Fruit fly (Drosophila melanogaster) whole organism, embryonic: ENCODE measurements around the gene abo.

ENCODE experiments used
- Antp ChIP-seq: fragments of 200-800 bp; sonication (Bioruptor generic); optimal IDR thresholded peaks from 3 replicates; lab custom pipeline; 2016; ENCODE audit warnings: missing biosample characterization, missing genetic modification characterization
- BEAF-32 ChIP-seq: fragments of 200-800 bp; sonication (Bioruptor generic); optimal IDR thresholded peaks from 3 replicates; lab custom pipeline; 2017; ENCODE audit warnings: missing biosample characterization, missing genetic modification characterization, mild to moderate bottlenecking, moderate library complexity, missing genetic modification reagents
- CG11696 ChIP-seq: fragments of 200-800 bp; sonication (Bioruptor generic); IDR thresholded peaks from 2 replicates; pipeline ENCODE4 v1.3.6; 2022; ENCODE audit warnings: missing biosample characterization, missing genetic modification characterization
- CG1233 ChIP-seq: fragments of 200-800 bp; sonication (Bioruptor generic); optimal IDR thresholded peaks from 4 replicates; lab custom pipeline; 2018; ENCODE audit warnings: missing biosample characterization, mild to moderate bottlenecking, missing genetic modification characterization
- CG13775 ChIP-seq: fragments of 200-800 bp; sonication (Bioruptor generic); optimal IDR thresholded peaks from 3 replicates; lab custom pipeline; 2017; ENCODE audit warnings: missing biosample characterization, mild to moderate bottlenecking, missing genetic modification characterization
- CG14710 ChIP-seq: fragments of 200-800 bp; sonication (Bioruptor generic); optimal IDR thresholded peaks from 3 replicates; lab custom pipeline; 2019; ENCODE audit warnings: missing biosample characterization, mild to moderate bottlenecking, missing genetic modification characterization, moderate library complexity
- CG18262 ChIP-seq: fragments of 200-800 bp; optimal IDR thresholded peaks from 3 replicates; lab custom pipeline; 2019; ENCODE audit warnings: missing biosample characterization, mild to moderate bottlenecking, missing genetic modification characterization, moderate library complexity
- CG18476 ChIP-seq: fragments of 200-800 bp; sonication (Bioruptor generic); optimal IDR thresholded peaks from 2 replicates; lab custom pipeline; 2016; ENCODE audit warnings: missing biosample characterization, mild to moderate bottlenecking, missing genetic modification characterization
- CG2129 ChIP-seq: fragments of 200-800 bp; sonication (Bioruptor generic); IDR thresholded peaks from 2 replicates; pipeline ENCODE4 v1.3.6; 2022; ENCODE audit warnings: missing biosample characterization, missing genetic modification characterization; ENCODE audit not compliant: partially characterized antibody
- CG2875 ChIP-seq: fragments of 200-800 bp; sonication (Bioruptor generic); optimal IDR thresholded peaks from 2 replicates; lab custom pipeline; 2017; ENCODE audit warnings: missing biosample characterization, mild to moderate bottlenecking, missing genetic modification characterization, missing genetic modification reagents
- CG3065 ChIP-seq: fragments of 200-800 bp; sonication (Bioruptor generic); optimal IDR thresholded peaks from 2 replicates; lab custom pipeline; 2016; ENCODE audit warnings: missing biosample characterization, missing genetic modification characterization
- CG32767 ChIP-seq: fragments of 200-800 bp; sonication (Bioruptor generic); IDR thresholded peaks from 2 replicates; pipeline ENCODE4 v1.3.6; 2022; ENCODE audit warnings: missing biosample characterization, missing genetic modification characterization
- CG33213 ChIP-seq: fragments of 200-800 bp; sonication (Bioruptor generic); optimal IDR thresholded peaks from 3 replicates; lab custom pipeline; 2016; ENCODE audit warnings: missing biosample characterization, missing genetic modification characterization
- CG5245 ChIP-seq: fragments of 200-800 bp; sonication (Bioruptor generic); optimal IDR thresholded peaks from 3 replicates; lab custom pipeline; 2016; ENCODE audit warnings: missing biosample characterization, missing genetic modification characterization
- CG5953 ChIP-seq: fragments of 200-800 bp; sonication (Bioruptor generic); IDR thresholded peaks from 2 replicates; pipeline ENCODE4 v1.3.6; 2022; ENCODE audit warnings: missing biosample characterization, missing genetic modification characterization
- CG6175 ChIP-seq: fragments of 200-800 bp; sonication (Bioruptor generic); IDR thresholded peaks from 3 replicates; pipeline ENCODE4 v1.3.6; 2022; ENCODE audit warnings: missing biosample characterization, missing genetic modification characterization
- CG7745 ChIP-seq: fragments of 200-800 bp; sonication (Bioruptor generic); optimal IDR thresholded peaks from 2 replicates; lab custom pipeline; 2018; ENCODE audit warnings: missing biosample characterization, mild to moderate bottlenecking, missing genetic modification characterization, moderate library complexity
- Dref ChIP-seq: fragments of 200-800 bp; sonication (Bioruptor generic); IDR thresholded peaks from 2 replicates; pipeline ENCODE4 v1.3.6; 2022; ENCODE audit warnings: missing biosample characterization, missing genetic modification characterization
- E2f2 ChIP-seq: fragments of 200-800 bp; sonication (Bioruptor generic); IDR thresholded peaks from 2 replicates; pipeline ENCODE4 v1.3.6; 2022; ENCODE audit warnings: missing biosample characterization, missing genetic modification characterization
- HHEX ChIP-seq: fragments of 200-800 bp; sonication (Bioruptor generic); optimal IDR thresholded peaks from 3 replicates; lab custom pipeline; 2017; ENCODE audit warnings: missing biosample characterization, mild to moderate bottlenecking, missing genetic modification characterization, missing genetic modification reagents
- Hey ChIP-seq: fragments of 200-800 bp; sonication (Bioruptor generic); optimal IDR thresholded peaks from 3 replicates; lab custom pipeline; 2018; ENCODE audit warnings: missing biosample characterization, mild to moderate bottlenecking, missing genetic modification characterization
- MESR4 ChIP-seq: fragments of 200-800 bp; sonication (Bioruptor generic); optimal IDR thresholded peaks from 2 replicates; lab custom pipeline; 2018; ENCODE audit warnings: missing biosample characterization, mild to moderate bottlenecking, missing genetic modification characterization, moderate library complexity
- Mrtf ChIP-seq: fragments of 200-800 bp; sonication (Bioruptor generic); IDR thresholded peaks from 3 replicates; pipeline ENCODE4 v1.3.6; 2022; ENCODE audit warnings: missing biosample characterization, missing genetic modification characterization
- Ptx1 ChIP-seq: fragments of 200-800 bp; sonication (Bioruptor generic); IDR thresholded peaks from 2 replicates; pipeline ENCODE4 v1.3.6; 2022; ENCODE audit warnings: missing biosample characterization, missing genetic modification characterization
- Rfx ChIP-seq: fragments of 200-800 bp; sonication (Bioruptor generic); IDR thresholded peaks from 2 replicates; pipeline ENCODE4 v1.3.6; 2022; ENCODE audit warnings: missing biosample characterization, missing genetic modification characterization
- Ssrp ChIP-seq: fragments of 200-800 bp; sonication (Bioruptor generic); optimal IDR thresholded peaks from 2 replicates; lab custom pipeline; 2018; ENCODE audit warnings: missing biosample characterization, mild to moderate bottlenecking, missing genetic modification characterization, moderate library complexity
- YL-1 ChIP-seq: fragments of 200-800 bp; sonication (Bioruptor generic); optimal IDR thresholded peaks from 3 replicates; lab custom pipeline; 2017; ENCODE audit warnings: missing biosample characterization, mild to moderate bottlenecking, missing genetic modification characterization
- aop ChIP-seq: fragments of 200-800 bp; sonication (Bioruptor generic); IDR thresholded peaks from 2 replicates; pipeline ENCODE4 v1.3.6; 2022; ENCODE audit warnings: missing biosample characterization, missing genetic modification characterization
- ara ChIP-seq: fragments of 200-800 bp; sonication (Bioruptor generic); IDR thresholded peaks from 2 replicates; pipeline ENCODE4 v1.3.6; 2022; ENCODE audit warnings: missing biosample characterization, missing genetic modification characterization
- az2 ChIP-seq: fragments of 200-800 bp; sonication (Bioruptor generic); optimal IDR thresholded peaks from 3 replicates; lab custom pipeline; 2016; ENCODE audit warnings: missing biosample characterization, missing genetic modification characterization
- chm ChIP-seq: fragments of 200-800 bp; sonication (Bioruptor generic); IDR thresholded peaks from 2 replicates; pipeline ENCODE4 v1.3.6; 2022; ENCODE audit warnings: missing biosample characterization, missing genetic modification characterization
- chn ChIP-seq: fragments of 200-800 bp; sonication (Bioruptor generic); optimal IDR thresholded peaks from 2 replicates; lab custom pipeline; 2016; ENCODE audit warnings: missing biosample characterization, missing genetic modification characterization
- ems ChIP-seq: fragments of 200-800 bp; sonication (Bioruptor generic); optimal IDR thresholded peaks from 3 replicates; lab custom pipeline; 2016; ENCODE audit warnings: missing biosample characterization, missing genetic modification characterization
- fd96Cb ChIP-seq: fragments of 200-800 bp; sonication (Bioruptor generic); optimal IDR thresholded peaks from 2 replicates; lab custom pipeline; 2018; ENCODE audit warnings: missing biosample characterization, mild to moderate bottlenecking, missing genetic modification characterization, moderate library complexity
- gcm ChIP-seq: fragments of 200-800 bp; sonication (Bioruptor generic); optimal IDR thresholded peaks from 2 replicates; lab custom pipeline; 2019; ENCODE audit warnings: missing biosample characterization, mild to moderate bottlenecking, missing genetic modification characterization, moderate library complexity
- gro ChIP-seq: fragments of 200-800 bp; sonication (Bioruptor generic); optimal IDR thresholded peaks from 2 replicates; lab custom pipeline; 2016; ENCODE audit warnings: missing biosample characterization, missing genetic modification characterization
- h ChIP-seq: fragments of >200 bp; optimal IDR thresholded peaks from 2 replicates; lab custom pipeline; 2017
- hth ChIP-seq: fragments of >200 bp; optimal IDR thresholded peaks from 2 replicates; lab custom pipeline; 2017; ENCODE audit warnings: inconsistent platforms
- insv ChIP-seq, 2 experiments: fragments of 200-800 bp; sonication (Bioruptor generic); optimal IDR thresholded peaks; 3 replicates each; lab custom pipeline; 2016 to 2018; ENCODE audit warnings: missing biosample characterization in 2 of 2, missing genetic modification characterization in 2 of 2
- jing ChIP-seq: fragments of 200-800 bp; sonication (Bioruptor generic); optimal IDR thresholded peaks from 2 replicates; lab custom pipeline; 2018; ENCODE audit warnings: missing biosample characterization, mild to moderate bottlenecking, missing genetic modification characterization
- lola ChIP-seq, 3 experiments: fragments of >200 bp in 2 of 3; fragments of 200-800 bp in 1 of 3; sonication (Bioruptor generic) in 1 of 3; optimal IDR thresholded peaks; 2 replicates each; lab custom pipeline; 2017 to 2019; ENCODE audit warnings: missing biosample characterization in 3 of 3, missing genetic modification characterization in 3 of 3, mild to moderate bottlenecking in 1 of 3, moderate library complexity in 1 of 3
- mam ChIP-seq: fragments of 200-800 bp; sonication (Bioruptor generic); optimal IDR thresholded peaks from 3 replicates; lab custom pipeline; 2016; ENCODE audit warnings: missing biosample characterization, missing genetic modification characterization
- pan ChIP-seq, 4 experiments: fragments of >200 bp in 3 of 4; fragments of 200-800 bp in 1 of 4; sonication (Bioruptor generic) in 1 of 4; optimal IDR thresholded peaks in 3 of 4; IDR thresholded peaks in 1 of 4; 2 replicates each; pipeline versions ENCODE4 v1.3.6 to Lab custom; 2017 to 2022; ENCODE audit warnings: missing biosample characterization in 2 of 4, missing genetic modification characterization in 2 of 4, mixed read lengths in 1 of 4
- sim ChIP-seq: fragments of 200-800 bp; sonication (Bioruptor generic); IDR thresholded peaks from 2 replicates; pipeline ENCODE4 v1.3.6; 2022; ENCODE audit warnings: missing biosample characterization, missing genetic modification characterization
- slbo ChIP-seq: fragments of 200-800 bp; sonication (Bioruptor generic); IDR thresholded peaks from 2 replicates; pipeline ENCODE4 v1.3.6; 2022; ENCODE audit warnings: missing biosample characterization, missing genetic modification characterization
- sqz ChIP-seq: fragments of 200-800 bp; sonication (Bioruptor generic); optimal IDR thresholded peaks from 3 replicates; lab custom pipeline; 2018; ENCODE audit warnings: missing biosample characterization, mild to moderate bottlenecking, missing genetic modification characterization
- sug ChIP-seq: fragments of 200-800 bp; optimal IDR thresholded peaks from 2 replicates; lab custom pipeline; 2019; ENCODE audit warnings: missing biosample characterization, mild to moderate bottlenecking, missing genetic modification characterization, moderate library complexity
- unpg ChIP-seq: fragments of 200-800 bp; sonication (Bioruptor generic); optimal IDR thresholded peaks from 3 replicates; lab custom pipeline; 2018; ENCODE audit warnings: missing biosample characterization, mild to moderate bottlenecking, missing genetic modification characterization, moderate library complexity
- zfh2 ChIP-seq: fragments of 200-800 bp; sonication (Bioruptor generic); optimal IDR thresholded peaks from 2 replicates; lab custom pipeline; 2016; ENCODE audit warnings: missing biosample characterization, missing genetic modification characterization

The abo gene

dm6 chr2L:11003925-11004673 lies 29.0 kb upstream of the abo start, which contains the start of gene RpL9 (continued):
- no peak for TF ChIP-seq Mrtf (GFP tag; lab: Robert Waterston, UW)
- peak; percentile 86 for TF ChIP-seq HHEX (GFP tag; lab: Kevin White, UChicago)
- no peak for TF ChIP-seq sqz (GFP tag; lab: Kevin White, UChicago)
- TF ChIP-seq CG1233 (GFP tag; lab: Kevin White, UChicago): peak; percentile 83
- no peak; the same call in 1 of the 2 replicates for TF ChIP-seq CG5953 (GFP tag; lab: Robert Waterston, UW)
- no peak for TF ChIP-seq pan (optimal IDR thresholded peaks at IDR 0.05; lab: Kevin White, UChicago)
- TF ChIP-seq pan (GFP tag; optimal IDR thresholded peaks at IDR 0.05 in 1 of 2, IDR thresholded peaks at IDR 0.05 in 1 of 2): no peak
- no peak for TF ChIP-seq Hey (tag; lab: Kevin White, UChicago)
- peak; percentile 68; the same call in 1 of the 2 replicates for TF ChIP-seq ara
- no peak for TF ChIP-seq mam
- peak; percentile 73 for TF ChIP-seq gro (GFP tag; lab: Kevin White, UChicago)
- TF ChIP-seq chm (GFP tag; lab: Robert Waterston, UW): no peak
- peak in 1 of 3 experiments; percentile 7 for TF ChIP-seq lola (GFP tag; optimal IDR thresholded peaks at IDR 0.05; lab: Kevin White, UChicago)
- TF ChIP-seq insv (GFP tag; optimal IDR thresholded peaks at IDR 0.05; lab: Kevin White, UChicago): peak in 1 of 2 experiments; percentile 56
- peak; percentile 64 for TF ChIP-seq CG18262 (tag; lab: Kevin White, UChicago)
- TF ChIP-seq Antp (GFP tag; lab: Kevin White, UChicago): peak; percentile 26
- TF ChIP-seq Dref (GFP tag; lab: Robert Waterston, UW): no peak
- peak; percentile 56 for TF ChIP-seq CG14710
- TF ChIP-seq unpg: peak; percentile 79
- no peak for TF ChIP-seq Ssrp
- no peak; the same call in none of the 2 replicates for TF ChIP-seq E2f2 (GFP tag; lab: Robert Waterston, UW)
- peak; percentile 69; the same call in 1 of the 2 replicates for TF ChIP-seq sim (GFP tag; lab: Robert Waterston, UW)
- TF ChIP-seq aop (GFP tag; lab: Robert Waterston, UW): no peak
- peak; percentile 73 for TF ChIP-seq CG2875
- TF ChIP-seq Rfx (GFP tag; lab: Robert Waterston, UW): no peak; the same call in 1 of the 2 replicates
- no peak for TF ChIP-seq CG7745
- no peak for TF ChIP-seq slbo (GFP tag; lab: Robert Waterston, UW)
- peak; percentile 33 for TF ChIP-seq chn (GFP tag; lab: Kevin White, UChicago)
- TF ChIP-seq CG5245 (GFP tag; lab: Kevin White, UChicago): peak; percentile 20
- peak; percentile 15 for TF ChIP-seq BEAF-32 (GFP tag; lab: Kevin White, UChicago)
- no peak for TF ChIP-seq CG3065 (GFP tag; lab: Kevin White, UChicago)
- no peak for TF ChIP-seq CG32767 (GFP tag; lab: Robert Waterston, UW)
- TF ChIP-seq CG2129 (GFP tag; lab: Robert Waterston, UW): no peak
- no peak for TF ChIP-seq CG6175
- TF ChIP-seq hth (lab: Kevin White, UChicago): no peak
- TF ChIP-seq CG11696 (GFP tag; lab: Robert Waterston, UW): peak; percentile 53
- TF ChIP-seq fd96Cb (tag; lab: Kevin White, UChicago): no peak
- no peak for TF ChIP-seq Ptx1 (GFP tag; lab: Robert Waterston, UW)
- TF ChIP-seq CG13775 (GFP tag; lab: Kevin White, UChicago): peak; percentile 78
- no peak for TF ChIP-seq jing (GFP tag; lab: Kevin White, UChicago)
- no peak for TF ChIP-seq gcm (GFP tag; lab: Kevin White, UChicago)
- TF ChIP-seq MESR4: peak; percentile 99
- TF ChIP-seq az2 (GFP tag; lab: Kevin White, UChicago): peak; percentile 39
- peak; percentile 96 for TF ChIP-seq YL-1 (GFP tag; lab: Kevin White, UChicago)
- TF ChIP-seq CG18476: no peak
- TF ChIP-seq h (lab: Kevin White, UChicago): no peak
- TF ChIP-seq CG33213 (GFP tag; lab: Kevin White, UChicago): peak; percentile 75
- no peak for TF ChIP-seq zfh2 (GFP tag; lab: Kevin White, UChicago)
- TF ChIP-seq sug (tag; lab: Kevin White, UChicago): peak; percentile 64
- TF ChIP-seq ems (GFP tag; lab: Kevin White, UChicago): no peak
